Fruit fly (Drosophila melanogaster) whole organism: Measurements from ENCODE around the gene CG4572.

Experiments used
- CG8478 ChIP-seq: fragments of >200 bp; optimal IDR thresholded peaks from 2 replicates; lab custom pipeline; 2018; ENCODE audit warnings: inconsistent platforms
- Dll ChIP-seq: fragments of >200 bp; optimal IDR thresholded peaks from 2 replicates; lab custom pipeline; 2017
- pan ChIP-seq: fragments of >200 bp; optimal IDR thresholded peaks from 2 replicates; lab custom pipeline; 2017
- psq ChIP-seq: fragments of >200 bp; optimal IDR thresholded peaks from 2 replicates; lab custom pipeline; 2017
- usp ChIP-seq: fragments of >200 bp; optimal IDR thresholded peaks from 2 replicates; lab custom pipeline; 2017; ENCODE audit warnings: missing biosample characterization, missing genetic modification characterization, mixed read lengths

DNA sequence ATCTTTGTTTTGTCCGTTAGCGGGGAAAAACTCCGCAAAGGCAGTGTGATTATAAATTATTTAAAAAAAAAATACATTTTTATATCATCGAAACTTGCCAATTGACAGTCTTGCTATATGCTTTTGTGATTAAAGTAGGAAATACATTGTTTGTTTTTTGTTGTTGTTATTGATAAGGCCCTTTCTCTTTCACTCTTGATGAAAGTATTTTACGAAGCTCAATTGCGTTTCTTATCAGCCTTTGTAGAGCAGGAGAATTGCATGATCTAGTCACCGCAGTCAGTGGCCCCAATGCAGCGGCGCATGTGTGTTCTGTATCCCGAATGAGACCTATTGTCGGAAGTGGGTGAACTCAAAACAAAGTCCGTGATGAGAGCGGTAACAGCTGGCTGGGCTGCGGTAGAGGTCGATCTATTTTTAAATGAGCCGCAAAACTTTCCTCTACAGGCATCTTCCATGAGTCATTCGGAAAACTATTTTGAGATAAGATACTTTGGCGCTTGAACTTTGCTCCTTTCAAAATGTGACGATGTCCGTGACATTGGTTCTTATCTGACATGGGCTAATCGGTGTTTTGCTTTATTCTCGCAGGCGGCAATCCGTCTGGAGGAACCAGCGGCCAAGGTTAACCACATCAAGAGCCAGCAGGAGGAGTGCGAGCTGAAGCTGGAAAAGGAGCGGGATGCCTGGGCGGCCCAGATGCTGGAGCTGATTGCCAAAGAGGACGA lies 46.3 kb upstream of the CG4572 start:
- TF ChIP-seq pan: no peak
- TF ChIP-seq Dll (lab: Kevin White, UChicago): no peak
- no peak for TF ChIP-seq usp (GFP tag; lab: Kevin White, UChicago)
- no peak for TF ChIP-seq psq (lab: Kevin White, UChicago)
- TF ChIP-seq CG8478: no peak
